Fruit fly (Drosophila melanogaster) whole organism, adult: Measurements from ENCODE around the gene GlnRS.

Experiments
- CG14711 ChIP-seq: fragments of 200-800 bp; sonication (Bioruptor generic); optimal IDR thresholded peaks from 2 replicates; lab custom pipeline; 2018; ENCODE audit warnings: missing biosample characterization, mild to moderate bottlenecking, missing genetic modification characterization, moderate library complexity
- bab1 ChIP-seq: fragments of 200-800 bp; sonication (Bioruptor generic); optimal IDR thresholded peaks from 3 replicates; lab custom pipeline; 2019; ENCODE audit warnings: missing biosample characterization, mild to moderate bottlenecking, missing genetic modification characterization, moderate library complexity
- kay ChIP-seq: fragments of 200-800 bp; sonication (Bioruptor generic); peaks from one replicate; lab custom pipeline; 2016; ENCODE audit warnings: missing biosample characterization, missing genetic modification characterization, borderline replicate concordance
- toe ChIP-seq: fragments of 200-800 bp; sonication (Bioruptor generic); optimal IDR thresholded peaks from 2 replicates; lab custom pipeline; 2016; ENCODE audit warnings: missing biosample characterization, missing genetic modification characterization

DNA sequence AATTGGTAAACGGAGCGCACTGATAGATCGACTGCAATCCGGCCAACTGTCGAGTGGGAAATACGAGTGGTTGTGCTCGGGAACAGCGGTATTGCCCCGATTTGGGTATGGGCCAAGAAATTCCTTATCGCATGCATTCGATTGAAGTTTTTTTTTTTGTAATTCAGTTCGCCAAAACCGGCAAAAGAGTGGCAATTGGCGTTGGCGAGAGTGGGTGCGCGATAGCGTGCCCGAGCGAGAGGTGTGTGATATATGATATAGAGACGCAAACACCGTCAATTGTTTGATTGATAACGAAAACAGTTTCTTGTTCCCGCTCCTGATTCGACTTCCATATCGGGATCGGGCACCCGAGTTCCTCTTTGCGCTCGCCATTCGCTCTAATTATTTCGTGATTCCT, 48.2 kb upstream of the GlnRS start, which contains the start of gene CG31087:
- TF ChIP-seq bab1 (no peak), toe (no peak), CG14711 (tag; lab: Kevin White, UChicago) (no peak), kay (GFP tag; lab: Kevin White, UChicago) (no peak)
